Fruit fly (Drosophila melanogaster): Measurements from ENCODE around the gene Rbcn-3A.
A peak's percentile ranks its signal among the peaks of the same experiment; 100 is the strongest.

The Rbcn-3A gene

dm6 chrX:6295129-6295539 lies 39.8 kb upstream of the Rbcn-3A start, which contains the start of the genes CG15891 and CG3815 (continued):
- TF ChIP-seq CG4282 (GFP tag; optimal IDR thresholded peaks at IDR 0.05) (no peak), croc (GFP tag; conservative IDR thresholded peaks at IDR 0.05) (peak; percentile 33; the same call in 1 of the 3 replicates), Scr (GFP tag; IDR thresholded peaks at IDR 0.05; ENCODE audit: partially characterized antibody) (peak; percentile 55; the same call in 1 of the 2 replicates), CG9437 (GFP tag; optimal IDR thresholded peaks at IDR 0.05) (peak; percentile 80), CG30431 (GFP tag; optimal IDR thresholded peaks at IDR 0.05) (peak; percentile 38), Spps (tag; optimal IDR thresholded peaks at IDR 0.05) (no peak), CG31388 (GFP tag; optimal IDR thresholded peaks at IDR 0.05) (no peak), CG7357 (GFP tag; IDR thresholded peaks at IDR 0.05) (peak; percentile 62; the same call in 2 of the 3 replicates), en (GFP tag; optimal IDR thresholded peaks at IDR 0.05) (no peak), odd (GFP tag; optimal IDR thresholded peaks at IDR 0.05) (no peak), zen (tag; optimal IDR thresholded peaks at IDR 0.05) (peak; percentile 29), YL-1 (GFP tag; optimal IDR thresholded peaks at IDR 0.05) (peak; percentile 60), E2f2 (GFP tag; IDR thresholded peaks at IDR 0.05) (peak; percentile 54), CG3163 (GFP tag; optimal IDR thresholded peaks at IDR 0.05) (peak; percentile 30), lilli (GFP tag; optimal IDR thresholded peaks at IDR 0.05) (peak; percentile 68), grau (tag; optimal IDR thresholded peaks at IDR 0.05) (peak; percentile 70), CG7372 (GFP tag; IDR thresholded peaks at IDR 0.05) (peak; percentile 45; the same call in 1 of the 2 replicates), Deaf1 (tag; optimal IDR thresholded peaks at IDR 0.05) (no peak), Dref (GFP tag; IDR thresholded peaks at IDR 0.05) (peak; percentile 67), sug (tag; optimal IDR thresholded peaks at IDR 0.05) (peak; percentile 76), Fer1 (GFP tag; optimal IDR thresholded peaks at IDR 0.05) (peak; percentile 67), Hr78 (GFP tag; optimal IDR thresholded peaks at IDR 0.05) (no peak), CG8924 (tag; optimal IDR thresholded peaks at IDR 0.05) (peak; percentile 55), Chrac-16 (GFP tag; optimal IDR thresholded peaks at IDR 0.05) (peak; percentile 31), CG18262 (tag; optimal IDR thresholded peaks at IDR 0.05) (peak; percentile 48), Adf1 (GFP tag; IDR thresholded peaks at IDR 0.05) (peak; percentile 28; the same call in 1 of the 2 replicates), Xrp1 (GFP tag; IDR thresholded peaks at IDR 0.05) (peak; percentile 38; the same call in 1 of the 2 replicates), CG32767 (GFP tag; IDR thresholded peaks at IDR 0.05) (0 out of 2 replicates have a peak, but pooled peaks have one; percentile 28), so (GFP tag; IDR thresholded peaks at IDR 0.05) (peak; percentile 62; the same call in 1 of the 3 replicates), Aef1 (GFP tag; IDR thresholded peaks at IDR 0.05) (peak; percentile 54; the same call in 2 of the 3 replicates), tin (GFP tag; optimal IDR thresholded peaks at IDR 0.05) (peak; percentile 35), chif (GFP tag; optimal IDR thresholded peaks at IDR 0.05) (peak; percentile 13 to 33), onecut (GFP tag; IDR thresholded peaks at IDR 0.05) (peak; percentile 34; the same call in 1 of the 2 replicates), Hmr (GFP tag; optimal IDR thresholded peaks at IDR 0.05) (no peak), slp2 (GFP tag; optimal IDR thresholded peaks at IDR 0.05) (peak; percentile 16), wdn (GFP tag; IDR thresholded peaks at IDR 0.05) (0 out of 2 replicates have a peak, but pooled peaks have one; percentile 41), CG9609 (GFP tag; optimal IDR thresholded peaks at IDR 0.05) (peak; percentile 67), kay (GFP tag; optimal IDR thresholded peaks at IDR 0.05) (no peak), eyg (GFP tag; optimal IDR thresholded peaks at IDR 0.05) (peak; percentile 13), da (GFP tag; optimal IDR thresholded peaks at IDR 0.05) (no peak), fd96Cb (tag; optimal IDR thresholded peaks at IDR 0.05) (no peak), twi (tag; optimal IDR thresholded peaks at IDR 0.05) (peak; percentile 48), Sry-δ (GFP tag; optimal IDR thresholded peaks at IDR 0.05) (peak; percentile 71), trh (GFP tag; optimal IDR thresholded peaks at IDR 0.05) (no peak), CG17829 (tag; optimal IDR thresholded peaks at IDR 0.05) (peak; percentile 46), BEAF-32 (GFP tag; optimal IDR thresholded peaks at IDR 0.05) (peak; percentile 70), CG2116 (GFP tag; optimal IDR thresholded peaks at IDR 0.05) (peak; percentile 64), CG2202 (tag; optimal IDR thresholded peaks at IDR 0.05) (no peak), tna (GFP tag; IDR thresholded peaks at IDR 0.05; ENCODE audit: partially characterized antibody) (no peak), sqz (GFP tag; optimal IDR thresholded peaks at IDR 0.05) (no peak), abd-A (tag; optimal IDR thresholded peaks at IDR 0.05) (no peak)
